Worm (Caenorhabditis elegans) whole organism, young adult: Measurements from ENCODE around the gene clec-78.
A peak's percentile ranks its signal among the peaks of the same experiment; 100 is the strongest.

ENCODE experiments used
- F23B12.7 ChIP-seq: sonication (generic microtip); optimal IDR thresholded peaks from 2 replicates; lab custom pipeline; 2017; ENCODE audit warnings: missing genetic modification characterization, mild to moderate bottlenecking, missing compliant biosample characterization, antibody characterized with exemption, moderate library complexity; ENCODE audit not compliant: insufficient read depth
- F33H1.4 ChIP-seq: fragments of 200-800 bp; sonication (Bioruptor generic); IDR thresholded peaks from 2 replicates; pipeline ENCODE4 v1.3.6; 2022; ENCODE audit warnings: missing genetic modification reagents, missing genetic modification characterization, missing compliant biosample characterization
- F49E8.2 ChIP-seq: sonication (generic microtip); optimal IDR thresholded peaks from 3 replicates; lab custom pipeline; 2017; ENCODE audit warnings: missing genetic modification characterization, mild to moderate bottlenecking, missing compliant biosample characterization, antibody characterized with exemption, moderate library complexity; ENCODE audit not compliant: insufficient read depth
- F52B5.7 ChIP-seq: sonication (generic microtip); optimal IDR thresholded peaks from 2 replicates; lab custom pipeline; 2016; ENCODE audit warnings: mild to moderate bottlenecking, missing genetic modification characterization, missing compliant biosample characterization
- K12H6.12 ChIP-seq: fragments of 200-800 bp; sonication (Bioruptor generic); optimal IDR thresholded peaks from 2 replicates; lab custom pipeline; 2018; ENCODE audit warnings: mild to moderate bottlenecking, missing genetic modification characterization, missing compliant biosample characterization
- T07F8.4 ChIP-seq: sonication (generic microtip); optimal IDR thresholded peaks from 2 replicates; lab custom pipeline; 2016; ENCODE audit warnings: mild to moderate bottlenecking, missing genetic modification characterization, moderate library complexity, missing compliant biosample characterization
- ama-1 ChIP-seq, 3 experiments: fragments of 150-350 bp in 1 of 3; sonication (generic microtip) in 2 of 3; optimal IDR thresholded peaks; 2 replicates each; lab custom pipeline; 2014 to 2018; ENCODE audit warnings: missing biosample characterization in 2 of 3, missing genetic modification characterization in 2 of 3, missing genetic modification reagents in 2 of 3
- aptf-2 ChIP-seq: fragments of 200-800 bp; sonication (Bioruptor generic); conservative IDR thresholded peaks from 2 replicates; pipeline ENCODE4 v1.3.6; 2022; ENCODE audit warnings: missing genetic modification reagents, missing genetic modification characterization, missing compliant biosample characterization
- attf-5 ChIP-seq: fragments of 200-800 bp; sonication (Bioruptor generic); optimal IDR thresholded peaks from 2 replicates; lab custom pipeline; 2018; ENCODE audit warnings: mild to moderate bottlenecking, missing genetic modification characterization, missing compliant biosample characterization
- cebp-1 ChIP-seq, 2 experiments: fragments of 200-800 bp in 1 of 2; sonication (Bioruptor generic) in 1 of 2; sonication (generic microtip) in 1 of 2; IDR thresholded peaks in 1 of 2; optimal IDR thresholded peaks in 1 of 2; 2 replicates each; pipeline versions ENCODE4 v1.3.6 to Lab custom; 2017 to 2022; ENCODE audit warnings: missing compliant biosample characterization in 2 of 2, missing genetic modification characterization in 2 of 2, mild to moderate bottlenecking in 1 of 2, missing genetic modification reagents in 1 of 2, moderate library complexity in 1 of 2
- cebp-2 ChIP-seq: fragments of 200-800 bp; sonication (Bioruptor generic); IDR thresholded peaks from 2 replicates; pipeline ENCODE4 v1.3.6; 2022; ENCODE audit warnings: missing genetic modification characterization, missing compliant biosample characterization
- ceh-100 ChIP-seq: fragments of 200-800 bp; sonication (Bioruptor generic); IDR thresholded peaks from 2 replicates; pipeline ENCODE4 v1.3.6; 2022; ENCODE audit warnings: missing genetic modification reagents, missing genetic modification characterization, missing compliant biosample characterization
- ceh-79 ChIP-seq: sonication (generic microtip); optimal IDR thresholded peaks from 2 replicates; lab custom pipeline; 2017; ENCODE audit warnings: mild to moderate bottlenecking, missing genetic modification characterization, missing compliant biosample characterization
- chd-7 ChIP-seq: sonication (generic microtip); optimal IDR thresholded peaks from 2 replicates; lab custom pipeline; 2016; ENCODE audit warnings: mild to moderate bottlenecking, missing genetic modification characterization, moderate library complexity, missing compliant biosample characterization
- die-1 ChIP-seq: sonication (generic microtip); optimal IDR thresholded peaks from 2 replicates; lab custom pipeline; 2016; ENCODE audit warnings: missing genotype, mild to moderate bottlenecking, missing genetic modification characterization, missing compliant biosample characterization
- dox-1 ChIP-seq: fragments of 200-800 bp; sonication (Bioruptor generic); IDR thresholded peaks from 2 replicates; pipeline ENCODE4 v1.3.6; 2022; ENCODE audit warnings: missing genetic modification reagents, missing genetic modification characterization, missing compliant biosample characterization
- dpl-1 ChIP-seq: fragments of 150-350 bp; optimal IDR thresholded peaks from 2 replicates; lab custom pipeline; 2014; ENCODE audit warnings: missing biosample characterization, missing genetic modification reagents, missing genetic modification characterization
- efl-1 ChIP-seq: fragments of 150-350 bp; optimal IDR thresholded peaks from 2 replicates; lab custom pipeline; 2014; ENCODE audit warnings: missing biosample characterization, missing genetic modification reagents, missing genetic modification characterization
- egl-18 ChIP-seq: fragments of 200-800 bp; sonication (Bioruptor generic); IDR thresholded peaks from 2 replicates; pipeline ENCODE4 v1.3.6; 2022; ENCODE audit warnings: missing genetic modification reagents, missing genetic modification characterization, missing compliant biosample characterization
- egrh-3 ChIP-seq: fragments of 200-800 bp; sonication (Bioruptor generic); IDR thresholded peaks from 2 replicates; pipeline ENCODE4 v1.3.6; 2022; ENCODE audit warnings: missing genetic modification reagents, missing genetic modification characterization, missing compliant biosample characterization
- hmg-1.2 ChIP-seq: fragments of 200-800 bp; sonication (Bioruptor generic); IDR thresholded peaks from 2 replicates; pipeline ENCODE4 v1.3.6; 2022; ENCODE audit warnings: missing genetic modification reagents, missing genetic modification characterization, missing compliant biosample characterization
- lin-26 ChIP-seq: fragments of 200-800 bp; sonication (Bioruptor generic); IDR thresholded peaks from 2 replicates; pipeline ENCODE4 v1.3.6; 2022; ENCODE audit warnings: missing genetic modification reagents, missing genetic modification characterization, missing compliant biosample characterization
- lin-35 ChIP-seq, 3 experiments: fragments of 150-350 bp in 2 of 3; sonication (generic microtip) in 1 of 3; optimal IDR thresholded peaks; 2 replicates each; lab custom pipeline; 2014 to 2018; ENCODE audit warnings: missing biosample characterization in 3 of 3, missing genetic modification characterization in 3 of 3, missing genetic modification reagents in 3 of 3
- lir-1 ChIP-seq: fragments of 200-800 bp; sonication (Bioruptor generic); conservative IDR thresholded peaks from 2 replicates; pipeline ENCODE4 v1.3.6; 2022; ENCODE audit warnings: missing genetic modification reagents, missing genetic modification characterization, missing compliant biosample characterization
- madf-8 ChIP-seq: fragments of 200-800 bp; sonication (Bioruptor generic); conservative IDR thresholded peaks from 2 replicates; pipeline ENCODE4 v1.3.6; 2022; ENCODE audit warnings: missing genetic modification reagents, missing genetic modification characterization, missing compliant biosample characterization
- mcd-1 ChIP-seq: fragments of 200-800 bp; sonication (Bioruptor generic); IDR thresholded peaks from 2 replicates; pipeline ENCODE4 v1.3.6; 2022; ENCODE audit warnings: missing genetic modification reagents, missing genetic modification characterization, missing compliant biosample characterization
- mel-28 ChIP-seq: sonication (generic microtip); optimal IDR thresholded peaks from 2 replicates; lab custom pipeline; 2016; ENCODE audit warnings: borderline replicate concordance, mild to moderate bottlenecking, missing genetic modification characterization, missing compliant biosample characterization
- nfya-1 ChIP-seq: sonication (generic microtip); optimal IDR thresholded peaks from 2 replicates; lab custom pipeline; 2017; ENCODE audit warnings: antibody characterized with exemption, missing compliant biosample characterization, missing genetic modification characterization, borderline replicate concordance; ENCODE audit not compliant: insufficient read depth
- nfya-2 ChIP-seq: fragments of 200-800 bp; sonication (Bioruptor generic); IDR thresholded peaks from 2 replicates; pipeline ENCODE4 v1.3.6; 2022; ENCODE audit warnings: missing genetic modification reagents, missing genetic modification characterization, missing compliant biosample characterization
- nhr-179 ChIP-seq: sonication (generic microtip); optimal IDR thresholded peaks from 2 replicates; lab custom pipeline; 2016; ENCODE audit warnings: mild to moderate bottlenecking, missing genetic modification characterization, missing compliant biosample characterization
- nhr-27 ChIP-seq: fragments of 200-800 bp; sonication (Bioruptor generic); optimal IDR thresholded peaks from 2 replicates; lab custom pipeline; 2018; ENCODE audit warnings: mild to moderate bottlenecking, missing genetic modification characterization, moderate library complexity, missing compliant biosample characterization
- pbrm-1 ChIP-seq: fragments of 200-800 bp; sonication (Bioruptor generic); IDR thresholded peaks from 2 replicates; pipeline ENCODE4 v1.3.6; 2022; ENCODE audit warnings: missing genetic modification reagents, missing genetic modification characterization, missing compliant biosample characterization
- rcor-1 ChIP-seq: fragments of 200-800 bp; sonication (Bioruptor generic); IDR thresholded peaks from 2 replicates; pipeline ENCODE4 v1.3.6; 2022; ENCODE audit warnings: missing genetic modification reagents, missing genetic modification characterization, missing compliant biosample characterization
- rec-8 ChIP-seq, 2 experiments: sonication (generic microtip); optimal IDR thresholded peaks; 2 replicates each; lab custom pipeline; 2016; ENCODE audit warnings: mild to moderate bottlenecking in 2 of 2, missing genetic modification characterization in 2 of 2, missing genetic modification reagents in 2 of 2, missing genotype in 2 of 2, missing biosample characterization in 1 of 2, missing compliant biosample characterization in 1 of 2, moderate library complexity in 1 of 2
- snpc-1.3 ChIP-seq: sonication (generic microtip); optimal IDR thresholded peaks from 2 replicates; lab custom pipeline; 2017; ENCODE audit warnings: missing genetic modification characterization, mild to moderate bottlenecking, missing compliant biosample characterization, antibody characterized with exemption, moderate library complexity, missing genotype, missing genetic modification reagents; ENCODE audit not compliant: insufficient read depth
- somi-1 ChIP-seq: fragments of 200-800 bp; sonication (Bioruptor generic); optimal IDR thresholded peaks from 2 replicates; lab custom pipeline; 2018; ENCODE audit warnings: mild to moderate bottlenecking, missing genetic modification characterization, missing compliant biosample characterization
- unc-130 ChIP-seq: sonication (generic microtip); optimal IDR thresholded peaks from 2 replicates; lab custom pipeline; 2016; ENCODE audit warnings: missing genetic modification reagents, missing genetic modification characterization, missing compliant biosample characterization
- zfh-2 ChIP-seq: fragments of 200-800 bp; sonication (Bioruptor generic); conservative IDR thresholded peaks from 2 replicates; pipeline ENCODE4 v1.3.6; 2022; ENCODE audit warnings: missing genetic modification reagents, missing genetic modification characterization, missing compliant biosample characterization
- ztf-18 ChIP-seq: sonication (generic microtip); optimal IDR thresholded peaks from 2 replicates; lab custom pipeline; 2016; ENCODE audit warnings: missing genotype, mild to moderate bottlenecking, missing genetic modification characterization, missing compliant biosample characterization
- ztf-26 ChIP-seq: sonication (generic microtip); optimal IDR thresholded peaks from 2 replicates; lab custom pipeline; 2017; ENCODE audit warnings: missing genetic modification characterization, missing compliant biosample characterization
- ztf-3 ChIP-seq: fragments of 200-800 bp; sonication (Bioruptor generic); optimal IDR thresholded peaks from 2 replicates; lab custom pipeline; 2018; ENCODE audit warnings: mild to moderate bottlenecking, missing genetic modification characterization, missing compliant biosample characterization

The clec-78 gene

DNA sequence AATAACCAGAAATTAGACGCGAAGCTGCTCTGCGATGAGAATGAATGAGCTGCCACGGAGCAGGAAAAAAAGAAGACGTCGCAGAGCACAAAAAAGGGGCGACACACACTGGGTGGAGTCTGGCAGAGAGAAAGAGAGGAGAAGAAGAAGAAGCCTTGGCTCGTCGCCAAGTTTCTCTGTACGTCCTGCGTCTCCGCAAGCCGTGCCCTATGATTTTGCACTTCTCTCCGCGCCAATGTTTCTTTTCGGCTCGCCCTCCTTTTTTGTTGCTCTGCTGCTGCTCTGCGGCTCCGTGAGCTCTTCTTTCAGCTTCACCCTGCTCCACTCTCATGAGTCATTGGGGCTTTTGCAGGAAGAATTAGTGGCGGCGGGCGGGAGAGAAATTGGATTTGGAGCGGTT lies 46.0 kb downstream of the clec-78 start, which contains the start of gene hlh-30 (continued):
- TF ChIP-seq ceh-79 (tag; lab: Kevin White, UChicago) (no peak), mcd-1 (GFP tag; lab: Robert Waterston, UW) (peak; percentile 56), egl-18 (no peak), dox-1 (GFP tag; lab: Robert Waterston, UW) (peak; percentile 63; the same call in 1 of the 2 replicates), ztf-26 (no peak), cebp-1 (GFP tag; IDR thresholded peaks at IDR 0.05; lab: Robert Waterston, UW) (no peak), cebp-1 (tag; optimal IDR thresholded peaks at IDR 0.05; lab: Kevin White, UChicago) (peak; percentile 49), nfya-1 (tag; lab: Kevin White, UChicago) (no peak), rcor-1 (GFP tag; lab: Robert Waterston, UW) (no peak), mel-28 (tag; lab: Kevin White, UChicago) (no peak), K12H6.12 (tag; lab: Kevin White, UChicago) (peak; percentile 18)

- TF ChIP-seq F33H1.4 (GFP tag; lab: Robert Waterston, UW) (no peak), zfh-2 (GFP tag; lab: Robert Waterston, UW) (no peak), hmg-1.2 (no peak), madf-8 (GFP tag; lab: Robert Waterston, UW) (no peak), mel-28 (tag; lab: Kevin White, UChicago) (no peak), ceh-100 (GFP tag; lab: Robert Waterston, UW) (no peak), ama-1 (optimal IDR thresholded peaks at IDR 0.05; lab: Kevin White, UChicago) (no peak), ama-1 (GFP tag; optimal IDR thresholded peaks at IDR 0.05; lab: Kevin White, UChicago) (no peak), F49E8.2 (tag; lab: Kevin White, UChicago) (no peak), rec-8 (tag; optimal IDR thresholded peaks at IDR 0.05; lab: Kevin White, UChicago) (no peak), die-1 (tag; lab: Kevin White, UChicago) (no peak), F52B5.7 (no peak), snpc-1.3 (no peak), chd-7 (tag; lab: Kevin White, UChicago) (no peak)
Measured at ce11 chrIV:4039984-4040383, 51.1 kb downstream of the clec-78 start, which contains the start of gene F35F11.2. F35F11.2 (plus strand) TSS chrIV:4040284.

ce11 chrIV:4041006-4041405 lies 52.1 kb downstream of the clec-78 start:
- TF ChIP-seq zfh-2 (GFP tag; lab: Robert Waterston, UW) = peak; percentile 59
- no peak for TF ChIP-seq nhr-179

DNA sequence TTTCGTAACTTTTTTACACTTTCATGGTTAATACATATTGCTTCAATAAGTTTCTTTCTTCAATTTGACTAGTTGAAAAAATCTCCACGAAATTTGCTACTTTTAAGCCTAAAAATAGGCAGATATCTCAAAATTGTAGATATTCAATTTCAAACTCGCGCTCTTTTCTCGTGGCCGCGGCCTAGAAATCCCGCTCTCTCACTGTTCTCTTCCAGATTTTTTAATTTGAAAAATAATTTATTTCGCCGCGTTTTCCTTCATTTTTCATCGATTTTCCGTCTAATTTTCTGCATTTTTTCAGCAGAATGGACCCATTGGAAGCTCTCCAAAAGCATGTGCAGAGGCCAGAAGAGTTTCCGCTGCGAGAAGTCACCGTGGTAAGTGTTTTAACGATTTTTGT lies 53.4 kb downstream of the clec-78 start, which contains the start of gene cdc-73:
TSS of gene cdc-73 (plus strand) at position 302 of the 400 bp plus-strand sequence.
- TF ChIP-seq ztf-3 = no peak
- no peak for TF ChIP-seq egrh-3 (GFP tag; lab: Robert Waterston, UW)
- TF ChIP-seq mcd-1 (GFP tag; lab: Robert Waterston, UW) = peak; percentile 38; the same call in 1 of the 2 replicates
- TF ChIP-seq somi-1 (GFP tag; lab: Kevin White, UChicago) = no peak
- no peak for TF ChIP-seq F52B5.7
- no peak for TF ChIP-seq F49E8.2 (tag; lab: Kevin White, UChicago)
- TF ChIP-seq lin-26 (GFP tag; lab: Robert Waterston, UW) = no peak
- peak; percentile 75 for TF ChIP-seq dpl-1
- peak; percentile 29 for TF ChIP-seq unc-130 (GFP tag; lab: Kevin White, UChicago)
- no peak for TF ChIP-seq chd-7 (tag; lab: Kevin White, UChicago)
- TF ChIP-seq attf-5 (GFP tag; lab: Kevin White, UChicago) = peak; percentile 6
- no peak for TF ChIP-seq pbrm-1
- TF ChIP-seq cebp-2 (GFP tag; lab: Robert Waterston, UW) = no peak
- TF ChIP-seq nhr-27 (tag; lab: Kevin White, UChicago) = no peak
- TF ChIP-seq ztf-18 (tag; lab: Kevin White, UChicago) = peak; percentile 21
- no peak for TF ChIP-seq nfya-2 (GFP tag; lab: Robert Waterston, UW)
- peak; percentile 71 for TF ChIP-seq efl-1 (GFP tag; lab: Kevin White, UChicago)
- no peak for TF ChIP-seq T07F8.4 (tag; lab: Kevin White, UChicago)
- TF ChIP-seq F23B12.7 (tag; lab: Kevin White, UChicago) = no peak
- no peak for TF ChIP-seq lir-1
- TF ChIP-seq dox-1 (GFP tag; lab: Robert Waterston, UW) = no peak
- TF ChIP-seq aptf-2 = no peak
- TF ChIP-seq lin-35 (GFP tag; optimal IDR thresholded peaks at IDR 0.05; lab: Kevin White, UChicago) = peak in 1 of 3 experiments; percentile 60
